Worm (Caenorhabditis elegans) whole organism, L1 larva: ENCODE data around the gene R05C11.4.

ENCODE experiments used
- dpl-1 ChIP-seq, 3 experiments: fragments of 150-350 bp in 2 of 3; sonication (generic microtip) in 1 of 3; optimal IDR thresholded peaks; 2 replicates each; lab custom pipeline; 2014 to 2017; ENCODE audit warnings: missing biosample characterization in 3 of 3, missing genetic modification characterization in 3 of 3, missing genetic modification reagents in 3 of 3
- elt-2 ChIP-seq: sonication (generic microtip); optimal IDR thresholded peaks from 2 replicates; lab custom pipeline; 2016; ENCODE audit warnings: missing genetic modification characterization, mild to moderate bottlenecking, inconsistent platforms, missing compliant biosample characterization, missing genetic modification reagents
- fos-1 ChIP-seq: fragments of 150-350 bp; optimal IDR thresholded peaks from 2 replicates; lab custom pipeline; 2014; ENCODE audit warnings: missing biosample characterization, missing genetic modification characterization
- lin-13 ChIP-seq: fragments of 150-350 bp; optimal IDR thresholded peaks from 2 replicates; lab custom pipeline; 2014; ENCODE audit warnings: missing biosample characterization, missing genetic modification reagents, missing genetic modification characterization
- mep-1 ChIP-seq: fragments of 150-350 bp; optimal IDR thresholded peaks from 2 replicates; lab custom pipeline; 2014; ENCODE audit warnings: missing biosample characterization, missing genetic modification characterization
- nhr-84 ChIP-seq: sonication (generic microtip); optimal IDR thresholded peaks from 2 replicates; lab custom pipeline; 2017; ENCODE audit warnings: missing biosample characterization, missing genetic modification characterization
- snpc-4 ChIP-seq: fragments of 150-350 bp; optimal IDR thresholded peaks from 2 replicates; lab custom pipeline; 2014; ENCODE audit warnings: missing biosample characterization, missing genetic modification characterization
- sptf-1 ChIP-seq: fragments of 150-350 bp; optimal IDR thresholded peaks from 2 replicates; lab custom pipeline; 2014; ENCODE audit warnings: missing biosample characterization, missing genetic modification characterization
- unc-86 ChIP-seq: sonication (generic microtip); optimal IDR thresholded peaks from 2 replicates; lab custom pipeline; 2016; ENCODE audit warnings: missing genetic modification characterization, missing compliant biosample characterization

DNA sequence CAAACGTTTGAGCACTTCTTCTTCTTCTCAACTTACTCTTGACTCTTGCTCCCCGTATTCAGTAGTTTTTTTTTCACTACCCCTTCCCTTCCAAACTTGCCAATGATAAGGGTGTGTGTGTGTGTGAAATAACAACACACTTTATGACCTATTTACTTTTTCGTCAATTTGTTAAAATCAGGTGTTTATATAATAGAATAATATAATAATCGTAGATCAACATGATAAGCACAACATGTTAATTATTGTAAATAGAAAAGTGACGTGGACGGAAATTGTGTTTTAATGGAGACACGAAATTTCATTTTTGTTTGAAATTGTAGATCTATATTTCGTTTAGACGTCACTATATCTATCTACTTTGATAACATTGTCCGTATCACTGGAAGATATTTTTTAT is 29.0 kb downstream of the R05C11.4 start:
- TF ChIP-seq unc-86 (no peak), nhr-84 (no peak), mep-1 (tag; lab: Kevin White, UChicago) (no peak), sptf-1 (tag; lab: Kevin White, UChicago) (no peak), snpc-4 (tag; lab: Kevin White, UChicago) (no peak), elt-2 (no peak), fos-1 (tag; lab: Kevin White, UChicago) (no peak), lin-13 (GFP tag; lab: Kevin White, UChicago) (no peak), dpl-1 (GFP tag; optimal IDR thresholded peaks at IDR 0.05; lab: Kevin White, UChicago) (no peak)
